Worm (Caenorhabditis elegans) whole organism, L3 larva: ENCODE measurements around the gene rnh-1.2.

Experiments
- R02D3.7 ChIP-seq: fragments of 150-350 bp; optimal IDR thresholded peaks from 2 replicates; lab custom pipeline; 2014; ENCODE audit warnings: missing biosample characterization, missing genetic modification characterization
- fkh-10 ChIP-seq: sonication (generic microtip); optimal IDR thresholded peaks from 2 replicates; lab custom pipeline; 2017; ENCODE audit warnings: missing biosample characterization, missing genetic modification reagents, missing genetic modification characterization
- lin-15B ChIP-seq: fragments of 150-350 bp; optimal IDR thresholded peaks from 2 replicates; lab custom pipeline; 2014; ENCODE audit warnings: missing biosample characterization, missing genetic modification characterization
- nhr-11 ChIP-seq: fragments of 150-350 bp; optimal IDR thresholded peaks from 2 replicates; lab custom pipeline; 2014; ENCODE audit warnings: missing biosample characterization, missing genetic modification characterization
- nhr-12 ChIP-seq: fragments of 150-350 bp; optimal IDR thresholded peaks from 2 replicates; lab custom pipeline; 2014; ENCODE audit warnings: missing biosample characterization, missing genetic modification characterization
- nhr-28 ChIP-seq: fragments of 150-350 bp; optimal IDR thresholded peaks from 2 replicates; lab custom pipeline; 2014; ENCODE audit warnings: missing biosample characterization, missing genetic modification characterization
- pqm-1 ChIP-seq: fragments of 150-350 bp; optimal IDR thresholded peaks from 2 replicates; lab custom pipeline; 2017; ENCODE audit warnings: missing biosample characterization, missing genetic modification characterization, inconsistent platforms
- snpc-4 ChIP-seq: fragments of 150-350 bp; optimal IDR thresholded peaks from 2 replicates; lab custom pipeline; 2014; ENCODE audit warnings: missing biosample characterization, missing genetic modification characterization
- tbx-2 ChIP-seq: sonication (generic microtip); optimal IDR thresholded peaks from 2 replicates; lab custom pipeline; 2016; ENCODE audit warnings: mild to moderate bottlenecking, missing genetic modification characterization, missing compliant biosample characterization

DNA sequence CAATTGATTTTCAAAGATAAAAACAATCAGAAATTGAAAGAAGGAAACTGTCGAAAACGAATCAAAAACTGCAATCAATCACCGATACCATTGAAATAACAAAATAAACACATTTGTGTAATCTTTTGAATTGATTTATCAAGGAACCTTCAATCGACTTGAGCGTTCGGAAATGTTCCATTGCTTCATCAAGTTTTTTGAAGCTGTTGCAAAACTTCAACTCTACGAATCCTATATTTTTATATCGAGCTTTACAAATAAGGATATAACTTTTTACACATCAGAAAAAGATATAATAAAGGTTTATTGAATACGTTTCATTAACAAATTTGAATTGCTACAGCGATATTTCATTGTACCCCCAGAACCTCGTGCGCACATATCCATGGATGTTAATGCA lies 31.1 kb upstream of the rnh-1.2 start, which contains the start of gene chil-8:
- TF ChIP-seq fkh-10 (no peak), nhr-11 (no peak), nhr-12 (tag; lab: Kevin White, UChicago) (no peak), nhr-28 (no peak), tbx-2 (tag; lab: Kevin White, UChicago) (no peak), R02D3.7 (tag; lab: Kevin White, UChicago) (no peak), pqm-1 (no peak), lin-15B (tag; lab: Kevin White, UChicago) (no peak), snpc-4 (tag; lab: Kevin White, UChicago) (no peak)
